Worm (Caenorhabditis elegans) whole organism, midembryonic: ENCODE results near the gene wdr-37.

ENCODE experiments used
- T22C8.4 ChIP-seq: fragments of 200-800 bp; sonication (Bioruptor generic); IDR thresholded peaks from 2 replicates; pipeline ENCODE4 v1.3.6; 2022; ENCODE audit warnings: missing genetic modification characterization, missing compliant biosample characterization
- flt-1 ChIP-seq: fragments of 200-800 bp; sonication (Bioruptor generic); IDR thresholded peaks from 2 replicates; pipeline ENCODE4 v1.3.6; 2022; ENCODE audit warnings: missing genetic modification characterization, missing compliant biosample characterization
- klf-2 ChIP-seq: fragments of 200-800 bp; sonication (Bioruptor generic); conservative IDR thresholded peaks from 2 replicates; pipeline ENCODE4 v1.3.6; 2022; ENCODE audit warnings: missing genetic modification reagents, missing genetic modification characterization, missing compliant biosample characterization
- tab-1 ChIP-seq: fragments of 200-800 bp; sonication (Bioruptor generic); IDR thresholded peaks from 2 replicates; pipeline ENCODE4 v1.3.6; 2022; ENCODE audit warnings: missing genetic modification characterization, missing compliant biosample characterization
- ztf-23 ChIP-seq: fragments of 200-800 bp; sonication (Bioruptor generic); IDR thresholded peaks from 2 replicates; pipeline ENCODE4 v1.3.6; 2022; ENCODE audit warnings: missing genetic modification reagents, missing genetic modification characterization, missing compliant biosample characterization
- ztf-29 ChIP-seq: fragments of 200-800 bp; sonication (Bioruptor generic); IDR thresholded peaks from 2 replicates; pipeline ENCODE4 v1.3.6; 2022; ENCODE audit warnings: missing genetic modification reagents, missing genetic modification characterization, missing compliant biosample characterization

DNA sequence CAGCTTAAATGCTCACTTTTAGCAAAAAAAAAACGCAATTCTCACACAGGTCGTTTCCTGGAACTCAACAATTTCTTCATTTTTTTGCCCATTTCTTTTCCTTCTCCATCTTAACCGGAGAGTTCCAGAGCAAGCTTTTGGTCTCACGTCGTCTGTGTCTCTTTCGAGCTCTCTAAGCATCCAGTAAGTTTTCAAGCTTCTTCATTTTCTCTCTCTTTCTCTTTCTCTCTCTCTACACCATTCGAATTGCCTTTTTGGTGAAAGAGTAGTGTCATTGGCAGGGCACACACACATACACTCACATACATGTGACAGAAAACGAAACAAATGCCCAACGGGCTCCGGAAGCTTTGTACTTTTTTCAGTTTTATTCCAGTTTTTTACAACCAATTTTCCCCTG lies 40.0 kb upstream of the wdr-37 start:
- TF ChIP-seq T22C8.4 (GFP tag; lab: Robert Waterston, UW) = no peak
- no peak for TF ChIP-seq klf-2 (GFP tag; lab: Robert Waterston, UW)
- no peak for TF ChIP-seq flt-1 (GFP tag; lab: Robert Waterston, UW)
- no peak for TF ChIP-seq ztf-29
- TF ChIP-seq tab-1 (GFP tag; lab: Robert Waterston, UW) = no peak
- TF ChIP-seq ztf-23 = no peak
